Worm (Caenorhabditis elegans): Measurements from ENCODE around the gene lst-2.

- TF ChIP-seq snpc-4 (tag; optimal IDR thresholded peaks at IDR 0.05) (no peak), ceh-39 (tag; optimal IDR thresholded peaks at IDR 0.05) (no peak), lin-13 (tag; optimal IDR thresholded peaks at IDR 0.05) (no peak), sptf-1 (tag; optimal IDR thresholded peaks at IDR 0.05) (no peak), blmp-1 (tag; optimal IDR thresholded peaks at IDR 0.05) (no peak), pha-4 (tag; optimal IDR thresholded peaks at IDR 0.05) (no peak), zip-8 (tag; optimal IDR thresholded peaks at IDR 0.05) (no peak), nhr-28 (tag; optimal IDR thresholded peaks at IDR 0.05) (no peak), mab-5 (tag; optimal IDR thresholded peaks at IDR 0.05) (no peak), bed-3 (GFP tag; optimal IDR thresholded peaks at IDR 0.05) (no peak)
Observed at ce11 chrX:4370756-4371155, 12.4 kb downstream of the lst-2 start, which contains the start of gene R160.5.
